Fruit fly (Drosophila melanogaster): ENCODE data around the gene Scgbeta.

DNA sequence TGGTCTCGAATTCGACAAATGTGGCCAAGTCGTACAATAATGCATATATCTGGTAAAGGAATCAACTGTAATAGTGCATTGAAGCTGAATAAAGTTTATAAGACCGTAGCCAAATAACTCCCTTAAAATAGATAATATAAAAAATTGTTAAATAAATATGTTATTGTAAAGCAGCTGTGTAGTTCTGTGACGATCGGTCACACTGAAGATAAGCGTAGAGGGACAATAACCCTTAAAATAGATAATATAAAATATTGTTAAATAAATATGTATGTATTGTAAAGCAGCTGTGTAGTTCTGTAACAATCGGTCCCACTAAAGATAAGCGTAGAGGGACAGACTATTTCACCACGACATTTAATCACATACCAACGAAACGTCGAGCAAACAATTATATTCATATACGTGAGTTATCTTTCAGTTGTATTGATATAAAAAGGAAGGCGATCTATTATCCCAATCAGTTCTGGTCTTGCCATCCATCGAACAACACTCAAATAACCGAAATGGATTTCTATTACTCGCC is 46.9 kb downstream of the Scgbeta start, which contains the start of gene GstD5:
- TF ChIP-seq psq (optimal IDR thresholded peaks at IDR 0.05) (no peak), ttk (optimal IDR thresholded peaks at IDR 0.05) (no peak), Myc (optimal IDR thresholded peaks at IDR 0.05) (no peak)

Data from Kc167 (cell line).